Fruit fly (Drosophila melanogaster) whole organism, adult: Measurements from ENCODE around the gene Cyp28c1.
A peak's percentile ranks its signal among the peaks of the same experiment; 100 is the strongest.

Experiments
- CG11617 ChIP-seq: fragments of 200-800 bp; sonication (Bioruptor generic); optimal IDR thresholded peaks from 2 replicates; lab custom pipeline; 2017; ENCODE audit warnings: mild to moderate bottlenecking, missing biosample characterization, missing genetic modification reagents, missing genetic modification characterization
- CG12768 ChIP-seq: fragments of 200-800 bp; sonication (Bioruptor generic); optimal IDR thresholded peaks from 2 replicates; lab custom pipeline; 2017; ENCODE audit warnings: missing biosample characterization, missing genetic modification characterization, mild to moderate bottlenecking, moderate library complexity, missing genetic modification reagents
- CG14711 ChIP-seq: fragments of 200-800 bp; sonication (Bioruptor generic); optimal IDR thresholded peaks from 2 replicates; lab custom pipeline; 2018; ENCODE audit warnings: missing biosample characterization, mild to moderate bottlenecking, missing genetic modification characterization, moderate library complexity
- CG1620 ChIP-seq: fragments of 200-800 bp; sonication (Bioruptor generic); optimal IDR thresholded peaks from 2 replicates; lab custom pipeline; 2016; ENCODE audit warnings: missing biosample characterization, missing genetic modification characterization
- CG33017 ChIP-seq: fragments of 200-800 bp; sonication (Bioruptor generic); optimal IDR thresholded peaks from 2 replicates; lab custom pipeline; 2018; ENCODE audit warnings: missing biosample characterization, mild to moderate bottlenecking, missing genetic modification characterization, moderate library complexity
- CG5204 ChIP-seq: fragments of 200-800 bp; sonication (Bioruptor generic); optimal IDR thresholded peaks from 2 replicates; lab custom pipeline; 2016; ENCODE audit warnings: missing biosample characterization, missing genetic modification characterization
- CG7045 ChIP-seq: fragments of 200-800 bp; sonication (Bioruptor generic); optimal IDR thresholded peaks from 2 replicates; lab custom pipeline; 2017; ENCODE audit warnings: missing biosample characterization, mild to moderate bottlenecking, missing genetic modification characterization
- CG7101 ChIP-seq: fragments of 200-800 bp; sonication (Bioruptor generic); optimal IDR thresholded peaks from 2 replicates; lab custom pipeline; 2018; ENCODE audit warnings: missing biosample characterization, mild to moderate bottlenecking, missing genetic modification characterization, moderate library complexity
- Clk ChIP-seq: fragments of 200-800 bp; sonication (Bioruptor generic); optimal IDR thresholded peaks from 2 replicates; lab custom pipeline; 2017; ENCODE audit warnings: missing biosample characterization, missing genetic modification characterization
- Crg-1 ChIP-seq: fragments of 200-800 bp; sonication (Bioruptor generic); optimal IDR thresholded peaks from 2 replicates; lab custom pipeline; 2016; ENCODE audit warnings: missing biosample characterization, missing genetic modification characterization
- Hr96 ChIP-seq: fragments of 200-800 bp; sonication (Bioruptor generic); optimal IDR thresholded peaks from 2 replicates; lab custom pipeline; 2016; ENCODE audit warnings: missing biosample characterization, missing genetic modification characterization
- Mnt ChIP-seq: fragments of 200-800 bp; sonication (Bioruptor generic); optimal IDR thresholded peaks from 2 replicates; lab custom pipeline; 2016; ENCODE audit warnings: missing biosample characterization, mild to moderate bottlenecking, missing genetic modification characterization
- bab1 ChIP-seq: fragments of 200-800 bp; sonication (Bioruptor generic); optimal IDR thresholded peaks from 3 replicates; lab custom pipeline; 2019; ENCODE audit warnings: missing biosample characterization, mild to moderate bottlenecking, missing genetic modification characterization, moderate library complexity
- cic ChIP-seq: fragments of 200-800 bp; sonication (Bioruptor generic); optimal IDR thresholded peaks from 2 replicates; lab custom pipeline; 2017; ENCODE audit warnings: missing biosample characterization, mild to moderate bottlenecking, missing genetic modification characterization, moderate library complexity
- cnc ChIP-seq, 2 experiments: fragments of >200 bp; optimal IDR thresholded peaks; 2 replicates each; lab custom pipeline; 2017
- kay ChIP-seq: fragments of 200-800 bp; sonication (Bioruptor generic); peaks from one replicate; lab custom pipeline; 2016; ENCODE audit warnings: missing biosample characterization, missing genetic modification characterization, borderline replicate concordance
- ovo ChIP-seq: fragments of 200-800 bp; sonication (Bioruptor generic); optimal IDR thresholded peaks from 2 replicates; lab custom pipeline; 2016; ENCODE audit warnings: missing biosample characterization, missing genetic modification characterization
- pad ChIP-seq: fragments of 200-800 bp; sonication (Bioruptor generic); optimal IDR thresholded peaks from 3 replicates; lab custom pipeline; 2017; ENCODE audit warnings: missing biosample characterization, missing genetic modification characterization, mild to moderate bottlenecking, moderate library complexity, missing genetic modification reagents
- tj ChIP-seq: fragments of 200-800 bp; sonication (Bioruptor generic); optimal IDR thresholded peaks from 3 replicates; lab custom pipeline; 2017; ENCODE audit warnings: missing biosample characterization, mild to moderate bottlenecking, missing genetic modification characterization, moderate library complexity
- toe ChIP-seq: fragments of 200-800 bp; sonication (Bioruptor generic); optimal IDR thresholded peaks from 2 replicates; lab custom pipeline; 2016; ENCODE audit warnings: missing biosample characterization, missing genetic modification characterization

Cyp28c1 gene

dm6 chrX:11806196-11806595 lies 33.2 kb upstream of the Cyp28c1 start:
- TF ChIP-seq Clk (GFP tag; lab: Kevin White, UChicago) (no peak), CG5204 (no peak), CG7101 (peak; percentile 66), CG11617 (no peak), tj (GFP tag; lab: Kevin White, UChicago) (peak; percentile 50), pad (peak; percentile 61), toe (peak; percentile 1), CG33017 (peak; percentile 7), Hr96 (GFP tag; lab: Kevin White, UChicago) (no peak), CG1620 (GFP tag; lab: Kevin White, UChicago) (peak; percentile 71), kay (GFP tag; lab: Kevin White, UChicago) (peak; percentile 73), CG14711 (tag; lab: Kevin White, UChicago) (peak; percentile 48), cic (GFP tag; lab: Kevin White, UChicago) (peak; percentile 35), CG12768 (GFP tag; lab: Kevin White, UChicago) (peak; percentile 42), bab1 (GFP tag; lab: Kevin White, UChicago) (peak; percentile 37), cnc (optimal IDR thresholded peaks at IDR 0.05; lab: Kevin White, UChicago) (no peak), ovo (GFP tag; lab: Kevin White, UChicago) (peak; percentile 63), Crg-1 (GFP tag; lab: Kevin White, UChicago) (peak; percentile 85), Mnt (GFP tag; lab: Kevin White, UChicago) (peak; percentile 76), CG7045 (GFP tag; lab: Kevin White, UChicago) (no peak)

- TF ChIP-seq bab1 (GFP tag; lab: Kevin White, UChicago), result peak; percentile 54
- peak; percentile 77 for TF ChIP-seq CG7101
- TF ChIP-seq cic (GFP tag; lab: Kevin White, UChicago), result no peak
- TF ChIP-seq ovo (GFP tag; lab: Kevin White, UChicago), result peak; percentile 97
- TF ChIP-seq CG33017, result peak; percentile 52
- TF ChIP-seq CG14711 (tag; lab: Kevin White, UChicago), result peak; percentile 71
- TF ChIP-seq tj (GFP tag; lab: Kevin White, UChicago), result peak; percentile 37
- peak; percentile 99 for TF ChIP-seq pad
- TF ChIP-seq CG12768 (GFP tag; lab: Kevin White, UChicago), result peak; percentile 16
- peak; percentile 67 for TF ChIP-seq CG11617
- no peak for TF ChIP-seq kay (GFP tag; lab: Kevin White, UChicago)
- TF ChIP-seq Mnt (GFP tag; lab: Kevin White, UChicago), result no peak
- TF ChIP-seq Hr96 (GFP tag; lab: Kevin White, UChicago), result no peak
- TF ChIP-seq Crg-1 (GFP tag; lab: Kevin White, UChicago), result no peak
Observed at dm6 chrX:11806867-11807747, 32.3 kb upstream of the Cyp28c1 start, which contains the start of gene Hsc70-3. Gene Hsc70-3, minus strand, starts transcription at chrX:11807117.

dm6 chrX:11812828-11813227 lies 26.6 kb upstream of the Cyp28c1 start:
- TF ChIP-seq pad, result no peak
- TF ChIP-seq CG14711 (tag; lab: Kevin White, UChicago), result peak; percentile 21
- no peak for TF ChIP-seq bab1 (GFP tag; lab: Kevin White, UChicago)
- peak; percentile 39 for TF ChIP-seq kay (GFP tag; lab: Kevin White, UChicago)
- no peak for TF ChIP-seq cnc (optimal IDR thresholded peaks at IDR 0.05; lab: Kevin White, UChicago)

- peak; percentile 52 for TF ChIP-seq Mnt (GFP tag; lab: Kevin White, UChicago)
- peak; percentile 8 for TF ChIP-seq tj (GFP tag; lab: Kevin White, UChicago)
- no peak for TF ChIP-seq CG7101
- TF ChIP-seq Clk (GFP tag; lab: Kevin White, UChicago), result no peak
- peak; percentile 96 for TF ChIP-seq kay (GFP tag; lab: Kevin White, UChicago)
- TF ChIP-seq cic (GFP tag; lab: Kevin White, UChicago), result peak; percentile 75
- peak; percentile 27 for TF ChIP-seq CG11617
Observed at dm6 chrX:11813721-11814161, 25.7 kb upstream of the Cyp28c1 start.

dm6 chrX:11815356-11816270 lies 23.8 kb upstream of the Cyp28c1 start:
- TF ChIP-seq CG1620 (GFP tag; lab: Kevin White, UChicago) (no peak), Mnt (GFP tag; lab: Kevin White, UChicago) (no peak), kay (GFP tag; lab: Kevin White, UChicago) (no peak), CG14711 (tag; lab: Kevin White, UChicago) (no peak), Hr96 (GFP tag; lab: Kevin White, UChicago) (no peak), CG33017 (no peak)
